Fruit fly (Drosophila melanogaster) whole organism, embryonic: ENCODE results near the gene CG5107.

Experiments
- CG10959 ChIP-seq: fragments of 200-800 bp; sonication (Bioruptor generic); IDR thresholded peaks from 2 replicates; pipeline ENCODE4 v1.3.6; 2022; ENCODE audit warnings: missing biosample characterization, missing genetic modification characterization
- CG11504 ChIP-seq: fragments of 200-800 bp; sonication (Bioruptor generic); optimal IDR thresholded peaks from 3 replicates; lab custom pipeline; 2019; ENCODE audit warnings: missing biosample characterization, mild to moderate bottlenecking, missing genetic modification characterization, moderate library complexity
- CG12104 ChIP-seq: fragments of 200-800 bp; sonication (Bioruptor generic); optimal IDR thresholded peaks from 3 replicates; lab custom pipeline; 2016; ENCODE audit warnings: missing biosample characterization, missing genetic modification characterization
- CG12391 ChIP-seq: fragments of 200-800 bp; sonication (Bioruptor generic); optimal IDR thresholded peaks from 3 replicates; lab custom pipeline; 2018; ENCODE audit warnings: missing biosample characterization, mild to moderate bottlenecking, missing genetic modification characterization, moderate library complexity
- CG12942 ChIP-seq: fragments of 200-800 bp; sonication (Bioruptor generic); optimal IDR thresholded peaks from 3 replicates; lab custom pipeline; 2016; ENCODE audit warnings: missing biosample characterization, missing genetic modification characterization
- CG14050 ChIP-seq: fragments of 200-800 bp; sonication (Bioruptor generic); IDR thresholded peaks from 3 replicates; pipeline ENCODE4 v1.3.6; 2022; ENCODE audit warnings: missing biosample characterization, missing genetic modification characterization
- CG15011 ChIP-seq: fragments of 200-800 bp; sonication (Bioruptor generic); optimal IDR thresholded peaks from 3 replicates; lab custom pipeline; 2018; ENCODE audit warnings: missing biosample characterization, mild to moderate bottlenecking, missing genetic modification characterization
- CG15479 ChIP-seq: fragments of 200-800 bp; sonication (Bioruptor generic); optimal IDR thresholded peaks from 3 replicates; lab custom pipeline; 2019; ENCODE audit warnings: missing biosample characterization, mild to moderate bottlenecking, missing genetic modification characterization, moderate library complexity
- CG15514 ChIP-seq: fragments of 200-800 bp; sonication (Bioruptor generic); optimal IDR thresholded peaks from 3 replicates; lab custom pipeline; 2017; ENCODE audit warnings: missing biosample characterization, missing genetic modification characterization, mild to moderate bottlenecking, moderate library complexity, missing genetic modification reagents
- CG18599 ChIP-seq: fragments of 200-800 bp; sonication (Bioruptor generic); optimal IDR thresholded peaks from 3 replicates; lab custom pipeline; 2017; ENCODE audit warnings: missing biosample characterization, missing genetic modification characterization, mild to moderate bottlenecking, moderate library complexity, missing genetic modification reagents
- CG2120 ChIP-seq: fragments of 200-800 bp; sonication (Bioruptor generic); optimal IDR thresholded peaks from 3 replicates; lab custom pipeline; 2016; ENCODE audit warnings: missing biosample characterization, missing genetic modification characterization
- CG2678 ChIP-seq: fragments of 200-800 bp; sonication (Bioruptor generic); optimal IDR thresholded peaks from 3 replicates; lab custom pipeline; 2019; ENCODE audit warnings: missing biosample characterization, mild to moderate bottlenecking, missing genetic modification characterization, moderate library complexity
- CG3847 ChIP-seq: fragments of 200-800 bp; sonication (Bioruptor generic); IDR thresholded peaks from 2 replicates; pipeline ENCODE4 v1.3.6; 2022; ENCODE audit warnings: missing biosample characterization, missing genetic modification characterization
- CG7372 ChIP-seq: fragments of 200-800 bp; sonication (Bioruptor generic); IDR thresholded peaks from 2 replicates; pipeline ENCODE4 v1.3.6; 2022; ENCODE audit warnings: missing biosample characterization, missing genetic modification characterization
- CG8089 ChIP-seq: fragments of 200-800 bp; sonication (Bioruptor generic); optimal IDR thresholded peaks from 3 replicates; lab custom pipeline; 2016; ENCODE audit warnings: missing biosample characterization, missing genetic modification characterization
- CG9817 ChIP-seq: fragments of 200-800 bp; sonication (Bioruptor generic); optimal IDR thresholded peaks from 2 replicates; lab custom pipeline; 2018; ENCODE audit warnings: missing biosample characterization, mild to moderate bottlenecking, missing genetic modification characterization, moderate library complexity
- CrebB ChIP-seq: fragments of 200-800 bp; sonication (Bioruptor generic); optimal IDR thresholded peaks from 3 replicates; lab custom pipeline; 2018; ENCODE audit warnings: missing biosample characterization, mild to moderate bottlenecking, missing genetic modification characterization
- D19A ChIP-seq: fragments of 200-800 bp; optimal IDR thresholded peaks from 3 replicates; lab custom pipeline; 2019; ENCODE audit warnings: missing biosample characterization, mild to moderate bottlenecking, missing genetic modification characterization, moderate library complexity
- Deaf1 ChIP-seq: fragments of 200-800 bp; optimal IDR thresholded peaks from 3 replicates; lab custom pipeline; 2019; ENCODE audit warnings: missing biosample characterization, mild to moderate bottlenecking, missing genetic modification characterization, moderate library complexity
- Drgx ChIP-seq: fragments of 200-800 bp; sonication (Bioruptor generic); IDR thresholded peaks from 2 replicates; pipeline ENCODE4 v1.3.6; 2022; ENCODE audit warnings: missing biosample characterization, missing genetic modification characterization
- HLH54F ChIP-seq: fragments of 200-800 bp; sonication (Bioruptor generic); optimal IDR thresholded peaks from 3 replicates; lab custom pipeline; 2016; ENCODE audit warnings: missing biosample characterization, missing genetic modification characterization
- Hmx ChIP-seq: fragments of 200-800 bp; sonication (Bioruptor generic); optimal IDR thresholded peaks from 2 replicates; lab custom pipeline; 2016; ENCODE audit warnings: missing biosample characterization, missing genetic modification characterization
- Hr3 ChIP-seq: fragments of 200-800 bp; sonication (Bioruptor generic); optimal IDR thresholded peaks from 3 replicates; lab custom pipeline; 2016; ENCODE audit warnings: missing biosample characterization, missing genetic modification characterization
- Lhr ChIP-seq: fragments of 200-800 bp; sonication (Bioruptor generic); optimal IDR thresholded peaks from 3 replicates; lab custom pipeline; 2017; ENCODE audit warnings: mild to moderate bottlenecking, missing biosample characterization, missing genetic modification reagents, missing genetic modification characterization
- Med ChIP-seq: fragments of 200-800 bp; sonication (Bioruptor generic); peaks from one replicate; lab custom pipeline; 2016; ENCODE audit warnings: missing biosample characterization, missing genetic modification characterization, mild to moderate bottlenecking, inconsistent platforms, moderate library complexity
- NC2β ChIP-seq: fragments of 200-800 bp; sonication (Bioruptor generic); optimal IDR thresholded peaks from 2 replicates; lab custom pipeline; 2016; ENCODE audit warnings: missing biosample characterization, missing genetic modification characterization
- Nf-YC ChIP-seq: fragments of 200-800 bp; optimal IDR thresholded peaks from 3 replicates; lab custom pipeline; 2019; ENCODE audit warnings: missing biosample characterization, mild to moderate bottlenecking, missing genetic modification characterization, moderate library complexity
- amos ChIP-seq: fragments of 200-800 bp; sonication (Bioruptor generic); IDR thresholded peaks from 2 replicates; pipeline ENCODE4 v1.3.6; 2022; ENCODE audit warnings: missing biosample characterization, missing genetic modification characterization; ENCODE audit not compliant: partially characterized antibody
- bab2 ChIP-seq: fragments of 200-800 bp; sonication (Bioruptor generic); optimal IDR thresholded peaks from 2 replicates; lab custom pipeline; 2016; ENCODE audit warnings: missing biosample characterization, missing genetic modification characterization
- bbx ChIP-seq: fragments of 200-800 bp; sonication (Bioruptor generic); IDR thresholded peaks from 2 replicates; pipeline ENCODE4 v1.3.6; 2022; ENCODE audit warnings: missing biosample characterization, missing genetic modification characterization; ENCODE audit not compliant: partially characterized antibody
- bsh ChIP-seq, 2 experiments: fragments of 200-800 bp; sonication (Bioruptor generic); optimal IDR thresholded peaks; 2 replicates each; lab custom pipeline; 2017 to 2018; ENCODE audit warnings: mild to moderate bottlenecking in 2 of 2, missing biosample characterization in 2 of 2, missing genetic modification characterization in 2 of 2, moderate library complexity in 1 of 2
- corto ChIP-seq: fragments of 200-800 bp; sonication (Bioruptor generic); optimal IDR thresholded peaks from 2 replicates; lab custom pipeline; 2016; ENCODE audit warnings: missing biosample characterization, mild to moderate bottlenecking, missing genetic modification characterization, moderate library complexity
- eve ChIP-seq, 2 experiments: fragments of >200 bp; optimal IDR thresholded peaks; 2 replicates each; lab custom pipeline; 2017; ENCODE audit warnings: missing biosample characterization in 2 of 2, missing genetic modification characterization in 2 of 2
- gro ChIP-seq: fragments of 200-800 bp; sonication (Bioruptor generic); optimal IDR thresholded peaks from 2 replicates; lab custom pipeline; 2016; ENCODE audit warnings: missing biosample characterization, missing genetic modification characterization
- hkb ChIP-seq, 2 experiments: fragments of 200-800 bp in 1 of 2; fragments of >200 bp in 1 of 2; sonication (Bioruptor generic) in 1 of 2; IDR thresholded peaks in 1 of 2; optimal IDR thresholded peaks in 1 of 2; 2 replicates each; pipeline versions ENCODE4 v1.3.6 to Lab custom; 2017 to 2022; ENCODE audit warnings: missing biosample characterization in 1 of 2, missing genetic modification characterization in 1 of 2
- lbe ChIP-seq: fragments of 200-800 bp; sonication (Bioruptor generic); optimal IDR thresholded peaks from 2 replicates; lab custom pipeline; 2016; ENCODE audit warnings: missing biosample characterization, mild to moderate bottlenecking, missing genetic modification characterization
- lola ChIP-seq, 3 experiments: fragments of >200 bp in 2 of 3; fragments of 200-800 bp in 1 of 3; sonication (Bioruptor generic) in 1 of 3; optimal IDR thresholded peaks; 2 replicates each; lab custom pipeline; 2017 to 2019; ENCODE audit warnings: missing biosample characterization in 3 of 3, missing genetic modification characterization in 3 of 3, mild to moderate bottlenecking in 1 of 3, moderate library complexity in 1 of 3
- nom ChIP-seq: fragments of 200-800 bp; sonication (Bioruptor generic); optimal IDR thresholded peaks from 2 replicates; lab custom pipeline; 2017; ENCODE audit warnings: missing biosample characterization, missing genetic modification characterization, mild to moderate bottlenecking, moderate library complexity, missing genetic modification reagents
- pum ChIP-seq: fragments of 200-800 bp; sonication (Bioruptor generic); optimal IDR thresholded peaks from 2 replicates; lab custom pipeline; 2016; ENCODE audit warnings: missing biosample characterization, missing genetic modification characterization
- slbo ChIP-seq: fragments of 200-800 bp; sonication (Bioruptor generic); IDR thresholded peaks from 2 replicates; pipeline ENCODE4 v1.3.6; 2022; ENCODE audit warnings: missing biosample characterization, missing genetic modification characterization
- sqz ChIP-seq: fragments of 200-800 bp; sonication (Bioruptor generic); optimal IDR thresholded peaks from 3 replicates; lab custom pipeline; 2018; ENCODE audit warnings: missing biosample characterization, mild to moderate bottlenecking, missing genetic modification characterization
- tgo ChIP-seq: fragments of 200-800 bp; sonication (Bioruptor generic); IDR thresholded peaks from 3 replicates; pipeline ENCODE4 v1.3.6; 2022; ENCODE audit warnings: missing biosample characterization, missing genetic modification characterization
- tna ChIP-seq: fragments of 200-800 bp; sonication (Bioruptor generic); IDR thresholded peaks from 2 replicates; pipeline ENCODE4 v1.3.6; 2022; ENCODE audit warnings: missing biosample characterization, missing genetic modification characterization; ENCODE audit not compliant: partially characterized antibody
- twi ChIP-seq: fragments of 200-800 bp; optimal IDR thresholded peaks from 2 replicates; lab custom pipeline; 2019; ENCODE audit warnings: missing biosample characterization, mild to moderate bottlenecking, missing genetic modification characterization, moderate library complexity
- unpg ChIP-seq: fragments of 200-800 bp; sonication (Bioruptor generic); optimal IDR thresholded peaks from 3 replicates; lab custom pipeline; 2018; ENCODE audit warnings: missing biosample characterization, mild to moderate bottlenecking, missing genetic modification characterization, moderate library complexity

Gene CG5107

dm6 chr3R:25460650-25461049, 44.3 kb upstream of the CG5107 start:
- TF ChIP-seq CG10959 (no peak), tna (no peak), nom (no peak), CG2678 (tag; lab: Kevin White, UChicago) (no peak), CG15514 (GFP tag; lab: Kevin White, UChicago) (no peak), HLH54F (no peak), lola (GFP tag; optimal IDR thresholded peaks at IDR 0.05; lab: Kevin White, UChicago) (no peak), slbo (no peak), Med (GFP tag; lab: Kevin White, UChicago) (peak; percentile 17), bbx (0 out of 2 replicates have a peak, but pooled peaks have one; percentile 21)

dm6 chr3R:25461666-25462065, 43.3 kb upstream of the CG5107 start:
- TF ChIP-seq Drgx (GFP tag; lab: Robert Waterston, UW), result peak; percentile 60
- peak; percentile 54 for TF ChIP-seq D19A (tag; lab: Kevin White, UChicago)
- TF ChIP-seq bsh (GFP tag; optimal IDR thresholded peaks at IDR 0.05; lab: Kevin White, UChicago), result peak in 1 of 2 experiments; percentile 26
- peak; percentile 18 for TF ChIP-seq lbe (GFP tag; lab: Kevin White, UChicago)
- TF ChIP-seq CrebB (tag; lab: Kevin White, UChicago), result no peak
- TF ChIP-seq hkb (optimal IDR thresholded peaks at IDR 0.05; lab: Kevin White, UChicago), result no peak
- TF ChIP-seq hkb (GFP tag; IDR thresholded peaks at IDR 0.05; lab: Robert Waterston, UW), result no peak
- TF ChIP-seq CG7372 (GFP tag; lab: Robert Waterston, UW), result no peak
- TF ChIP-seq, all 482 proteins: peak for 4

- TF ChIP-seq CG12942 (GFP tag; lab: Kevin White, UChicago) (no peak), D19A (tag; lab: Kevin White, UChicago) (peak; percentile 76), Nf-YC (tag; lab: Kevin White, UChicago) (peak; percentile 7), CG15479 (GFP tag; lab: Kevin White, UChicago) (no peak), CG12391 (tag; lab: Kevin White, UChicago) (peak; percentile 45), CG12104 (GFP tag; lab: Kevin White, UChicago) (peak; percentile 55), corto (GFP tag; lab: Kevin White, UChicago) (peak; percentile 77), slbo (peak; percentile 80), CG18599 (peak; percentile 49), unpg (GFP tag; lab: Kevin White, UChicago) (peak; percentile 43), bsh (GFP tag; optimal IDR thresholded peaks at IDR 0.05; lab: Kevin White, UChicago) (peak; percentile 43 to 78), CG15011 (GFP tag; lab: Kevin White, UChicago) (peak; percentile 3), Hmx (GFP tag; lab: Kevin White, UChicago) (no peak), CG8089 (GFP tag; lab: Kevin White, UChicago) (no peak), gro (GFP tag; lab: Kevin White, UChicago) (no peak), sqz (GFP tag; lab: Kevin White, UChicago) (peak; percentile 72), CG2120 (GFP tag; lab: Kevin White, UChicago) (peak; percentile 48), pum (GFP tag; lab: Kevin White, UChicago) (no peak), Deaf1 (peak; percentile 22), bab2 (GFP tag; lab: Kevin White, UChicago) (no peak), amos (no peak), CG9817 (tag; lab: Kevin White, UChicago) (peak; percentile 11), Hr3 (peak; percentile 0), tgo (GFP tag; lab: Robert Waterston, UW) (peak; percentile 63; the same call in 2 of the 3 replicates), CG14050 (no peak), twi (tag; lab: Kevin White, UChicago) (no peak), NC2β (GFP tag; lab: Kevin White, UChicago) (no peak), CG3847 (GFP tag; lab: Robert Waterston, UW) (peak; percentile 33; the same call in 1 of the 2 replicates), eve (GFP tag; optimal IDR thresholded peaks at IDR 0.05; lab: Kevin White, UChicago) (peak in 1 of 2 experiments; percentile 53), Lhr (GFP tag; lab: Kevin White, UChicago) (no peak), CG15514 (GFP tag; lab: Kevin White, UChicago) (peak; percentile 48), CG11504 (tag; lab: Kevin White, UChicago) (peak; percentile 71)
Observed at dm6 chr3R:25462642-25463317, 42.2 kb upstream of the CG5107 start.
